Worm (Caenorhabditis elegans): Measurements from ENCODE around the gene grdn-1.

Gene grdn-1

DNA sequence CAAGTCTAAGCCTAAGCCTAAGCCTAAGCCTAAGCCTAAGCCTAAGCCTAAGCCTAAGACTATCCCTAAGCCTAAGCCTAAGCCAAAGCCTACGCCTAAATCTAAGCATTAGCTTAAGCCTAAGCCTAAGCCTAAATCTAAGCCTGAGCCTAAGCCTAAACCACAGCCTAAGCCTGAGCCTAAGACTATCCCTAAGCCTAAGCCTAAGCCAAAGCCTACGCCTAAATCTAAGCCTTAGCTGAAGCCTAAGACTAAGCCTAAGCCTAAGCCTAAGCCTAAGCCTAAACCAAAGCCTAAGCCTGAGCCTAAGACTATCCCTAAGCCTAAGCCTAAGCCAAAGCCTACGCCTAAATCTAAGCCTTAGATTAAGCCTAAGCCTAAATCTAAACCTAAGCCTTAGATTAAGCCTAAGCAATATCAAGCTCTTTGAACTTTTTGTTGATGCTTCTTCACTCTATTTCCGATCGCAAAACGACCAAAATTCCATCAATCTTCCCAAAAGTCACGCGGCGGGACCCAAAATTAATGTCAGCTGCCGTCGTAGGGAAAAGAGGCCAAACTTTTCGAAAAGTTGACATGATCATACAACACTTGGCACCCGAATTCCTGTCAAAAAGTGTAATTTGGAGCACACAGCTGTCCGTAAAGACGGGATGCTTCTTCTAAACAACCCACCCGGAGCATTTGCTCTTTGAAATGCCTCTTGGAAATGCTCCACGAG is 11.0 kb upstream of the grdn-1 start (continued):
- no peak for TF ChIP-seq tbx-9 (tag; optimal IDR thresholded peaks at IDR 0.05; ENCODE audit: borderline replicate concordance)

DNA sequence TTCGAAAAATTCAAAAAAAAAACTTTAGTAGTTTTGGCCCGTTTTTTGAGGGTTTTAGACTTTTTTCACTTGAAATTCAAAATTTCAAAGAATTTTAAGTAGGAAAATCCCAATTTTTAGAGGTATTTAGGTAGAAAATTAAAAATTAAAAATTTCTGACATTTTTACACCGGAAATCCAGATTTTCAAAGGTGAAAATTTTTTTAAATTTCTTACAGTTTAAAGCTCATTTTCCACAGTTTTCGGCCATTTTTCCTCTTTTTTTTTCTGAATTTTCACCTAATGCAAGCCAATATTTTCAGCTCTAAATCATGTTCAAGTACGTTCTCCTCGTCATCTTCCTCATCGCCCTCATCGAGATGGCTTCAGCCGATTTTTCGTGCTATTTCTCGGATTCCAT is 10.2 kb upstream of the grdn-1 start, which contains the start of gene txt-14:
Gene txt-14 (plus strand): TSS at position 301 of the 400 bp plus-strand sequence.
- TF ChIP-seq F57C9.4 (tag; optimal IDR thresholded peaks at IDR 0.05) (no peak), nhr-120 (GFP tag; IDR thresholded peaks at IDR 0.05) (no peak), cebp-2 (GFP tag; IDR thresholded peaks at IDR 0.05) (no peak), Y53G8AR.9 (GFP tag; conservative IDR thresholded peaks at IDR 0.05) (no peak), pbrm-1 (GFP tag; IDR thresholded peaks at IDR 0.05) (no peak), aptf-3 (GFP tag; IDR thresholded peaks at IDR 0.05) (no peak), lag-1 (GFP tag; IDR thresholded peaks at IDR 0.05) (no peak), madf-8 (GFP tag; conservative IDR thresholded peaks at IDR 0.05) (no peak), zfh-2 (GFP tag; conservative IDR thresholded peaks at IDR 0.05) (no peak), bed-1 (GFP tag; IDR thresholded peaks at IDR 0.05) (no peak), Y95B8A.8 (GFP tag; IDR thresholded peaks at IDR 0.05) (no peak), F33H1.4 (GFP tag; IDR thresholded peaks at IDR 0.05) (no peak), F10E7.11 (tag; optimal IDR thresholded peaks at IDR 0.05) (no peak), ceh-40 (GFP tag; IDR thresholded peaks at IDR 0.05) (no peak), C06A6.2 (GFP tag; conservative IDR thresholded peaks at IDR 0.05) (no peak), ceh-100 (GFP tag; IDR thresholded peaks at IDR 0.05) (no peak), sdz-38 (tag; optimal IDR thresholded peaks at IDR 0.05) (no peak), nfyb-1 (GFP tag; IDR thresholded peaks at IDR 0.05) (no peak), hmg-20 (GFP tag; IDR thresholded peaks at IDR 0.05) (no peak), ekl-4 (GFP tag; IDR thresholded peaks at IDR 0.05) (no peak)

DNA sequence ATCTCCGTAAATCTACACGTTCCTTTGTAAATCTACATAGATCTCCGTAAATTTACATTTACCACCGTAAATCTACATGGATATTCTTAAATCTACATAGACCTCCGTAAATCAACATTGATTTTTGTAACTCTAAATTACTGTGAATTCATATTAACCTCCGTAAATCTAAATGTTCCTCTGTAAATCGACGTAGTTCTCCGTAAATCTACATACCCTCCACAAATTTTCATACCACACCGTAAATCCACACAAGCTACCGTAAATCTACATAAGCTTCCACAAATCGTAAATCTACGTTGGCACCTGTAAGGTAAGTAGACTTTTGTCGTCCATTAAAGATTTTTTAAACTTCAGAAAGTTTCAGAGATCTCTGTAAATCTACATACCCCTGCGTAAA is 7.4 kb upstream of the grdn-1 start:
- TF ChIP-seq him-1 (tag; optimal IDR thresholded peaks at IDR 0.05) (no peak), ztf-25 (GFP tag; IDR thresholded peaks at IDR 0.05) (no peak)

DNA sequence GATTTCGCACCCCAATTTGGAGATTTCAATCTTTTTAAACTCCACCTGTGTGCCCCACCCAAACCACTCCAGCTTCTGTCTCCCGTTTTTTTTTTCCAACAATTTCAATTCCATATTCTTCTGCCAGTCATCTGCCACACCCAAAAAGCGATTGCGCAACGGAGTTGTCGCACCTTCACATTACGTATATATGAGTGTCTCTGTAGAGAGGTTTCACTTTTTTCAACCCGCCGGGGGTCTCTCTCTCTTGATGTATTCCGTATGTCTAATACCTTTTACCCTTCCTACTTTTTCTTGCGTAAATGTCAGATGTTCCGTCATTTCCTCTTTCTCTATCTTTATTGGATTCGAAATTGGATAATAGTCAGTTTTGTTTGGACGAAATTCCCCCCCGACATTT is 5.6 kb upstream of the grdn-1 start:
- TF ChIP-seq lag-1 (GFP tag; IDR thresholded peaks at IDR 0.05) = no peak
- TF ChIP-seq ztf-22 (GFP tag; optimal IDR thresholded peaks at IDR 0.05) = no peak

- no peak for TF ChIP-seq egl-44 (GFP tag; IDR thresholded peaks at IDR 0.05)
- no peak for TF ChIP-seq B0035.1 (tag; optimal IDR thresholded peaks at IDR 0.05)
- no peak for TF ChIP-seq F52B5.7 (tag; optimal IDR thresholded peaks at IDR 0.05)
Measured at ce11 chrV:18587936-18588335, 4.6 kb upstream of the grdn-1 start.

DNA sequence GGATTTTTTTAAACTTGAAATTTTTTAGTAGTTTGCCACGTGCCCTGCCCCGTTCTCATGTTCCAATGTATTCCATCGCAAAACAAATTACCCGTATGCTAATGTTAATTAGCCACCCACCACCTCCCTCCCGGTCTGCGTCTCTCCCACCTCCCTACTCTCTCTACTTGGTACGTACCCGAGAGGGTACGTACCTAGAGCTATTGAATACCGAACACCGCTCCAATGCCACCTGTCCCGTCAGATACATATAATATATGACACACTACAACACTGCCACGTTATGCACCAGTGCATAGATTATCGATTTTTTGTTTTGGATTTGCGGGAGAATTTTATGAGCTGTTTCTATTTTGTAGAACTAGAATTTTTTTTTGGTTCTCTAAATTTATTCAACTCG is 3.0 kb upstream of the grdn-1 start:
- TF ChIP-seq F22D6.2 (tag; optimal IDR thresholded peaks at IDR 0.05) (no peak), lin-40 (tag; optimal IDR thresholded peaks at IDR 0.05) (no peak), let-526 (GFP tag; IDR thresholded peaks at IDR 0.05) (no peak), madf-6 (GFP tag; IDR thresholded peaks at IDR 0.05) (no peak), Y53G8AR.9 (GFP tag; conservative IDR thresholded peaks at IDR 0.05) (no peak), ceh-58 (GFP tag; IDR thresholded peaks at IDR 0.05) (no peak), ztf-25 (GFP tag; IDR thresholded peaks at IDR 0.05) (no peak), aptf-2 (GFP tag; conservative IDR thresholded peaks at IDR 0.05) (no peak), F57C9.4 (tag; optimal IDR thresholded peaks at IDR 0.05) (no peak)
